Fruit fly (Drosophila melanogaster): Measurements from ENCODE around the gene rn.

DNA sequence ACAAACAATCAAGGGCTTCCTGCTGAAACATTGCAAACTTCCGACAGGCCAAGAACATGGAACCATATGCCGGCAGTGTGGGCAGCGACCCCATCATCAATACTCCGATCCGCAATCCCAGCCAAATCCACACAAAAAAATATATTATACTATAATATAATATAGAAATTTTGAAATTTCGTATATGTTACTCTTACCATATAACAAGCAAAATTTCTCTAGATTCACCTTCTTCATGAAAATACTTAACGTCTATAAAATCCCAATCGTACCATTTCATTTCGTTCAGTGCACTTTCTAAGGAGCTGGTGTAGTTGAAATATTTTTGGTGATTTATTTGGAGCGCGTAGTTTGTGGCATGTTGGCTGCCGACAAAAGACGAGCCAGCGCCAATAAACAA is 25.2 kb upstream of the rn start:
- TF ChIP-seq usp (GFP tag; optimal IDR thresholded peaks at IDR 0.05) (no peak), Dll (optimal IDR thresholded peaks at IDR 0.05) (no peak), CG8478 (optimal IDR thresholded peaks at IDR 0.05) (no peak), pan (optimal IDR thresholded peaks at IDR 0.05) (no peak), psq (optimal IDR thresholded peaks at IDR 0.05) (no peak)
